Worm (Caenorhabditis elegans) whole organism, L2 larva: ENCODE data around the gene gln-1.
A peak's percentile ranks its signal among the peaks of the same experiment; 100 is the strongest.

Experiments used
- C34F6.9 ChIP-seq: fragments of 150-350 bp; optimal IDR thresholded peaks from 2 replicates; lab custom pipeline; 2014; ENCODE audit warnings: missing biosample characterization, missing genetic modification characterization
- F13H6.1 ChIP-seq: sonication (generic microtip); optimal IDR thresholded peaks from 2 replicates; lab custom pipeline; 2016; ENCODE audit warnings: missing genetic modification characterization, missing compliant biosample characterization
- R02D3.7 ChIP-seq: fragments of 150-350 bp; optimal IDR thresholded peaks from 2 replicates; lab custom pipeline; 2014; ENCODE audit warnings: missing biosample characterization, missing genetic modification characterization
- Y55F3AM.14 ChIP-seq: fragments of 200-800 bp; sonication (Bioruptor generic); optimal IDR thresholded peaks from 2 replicates; lab custom pipeline; 2018; ENCODE audit warnings: mild to moderate bottlenecking, missing genetic modification characterization, missing compliant biosample characterization
- ZK546.5 ChIP-seq: sonication (generic microtip); optimal IDR thresholded peaks from 2 replicates; lab custom pipeline; 2017; ENCODE audit warnings: missing biosample characterization, missing genetic modification characterization
- alr-1 ChIP-seq: fragments of 150-350 bp; optimal IDR thresholded peaks from 2 replicates; lab custom pipeline; 2014; ENCODE audit warnings: missing biosample characterization, missing genetic modification characterization
- aly-2 ChIP-seq: fragments of 150-350 bp; optimal IDR thresholded peaks from 2 replicates; lab custom pipeline; 2014; ENCODE audit warnings: missing biosample characterization, missing genetic modification characterization
- ama-1 ChIP-seq: fragments of 150-350 bp; optimal IDR thresholded peaks from 2 replicates; lab custom pipeline; 2018; ENCODE audit warnings: inconsistent platforms
- blmp-1 ChIP-seq: sonication (generic microtip); optimal IDR thresholded peaks from 2 replicates; lab custom pipeline; 2017; ENCODE audit warnings: missing genetic modification characterization, mild to moderate bottlenecking, missing compliant biosample characterization, antibody characterized with exemption, moderate library complexity; ENCODE audit not compliant: insufficient read depth
- ceh-16 ChIP-seq: fragments of 150-350 bp; optimal IDR thresholded peaks from 2 replicates; lab custom pipeline; 2014; ENCODE audit warnings: missing biosample characterization, missing genetic modification characterization
- crh-2 ChIP-seq: sonication (generic microtip); optimal IDR thresholded peaks from 2 replicates; lab custom pipeline; 2017; ENCODE audit warnings: missing biosample characterization, missing genetic modification characterization
- dmd-4 ChIP-seq: sonication (generic microtip); optimal IDR thresholded peaks from 2 replicates; lab custom pipeline; 2017; ENCODE audit warnings: missing biosample characterization, missing genetic modification characterization
- egl-27 ChIP-seq: sonication (generic microtip); optimal IDR thresholded peaks from 3 replicates; lab custom pipeline; 2017; ENCODE audit warnings: missing biosample characterization, missing genetic modification reagents, missing genetic modification characterization
- elt-1 ChIP-seq: fragments of 150-350 bp; optimal IDR thresholded peaks from 2 replicates; lab custom pipeline; 2014; ENCODE audit warnings: missing biosample characterization, missing genetic modification characterization
- elt-3 ChIP-seq: sonication (generic microtip); optimal IDR thresholded peaks from 2 replicates; lab custom pipeline; 2017; ENCODE audit warnings: missing biosample characterization, missing genetic modification characterization
- fos-1 ChIP-seq: fragments of 150-350 bp; optimal IDR thresholded peaks from 2 replicates; lab custom pipeline; 2014; ENCODE audit warnings: missing biosample characterization, missing genetic modification characterization
- gmeb-1 ChIP-seq: fragments of 150-350 bp; optimal IDR thresholded peaks from 2 replicates; lab custom pipeline; 2014; ENCODE audit warnings: missing biosample characterization, missing genetic modification characterization
- lin-11 ChIP-seq: fragments of 150-350 bp; sonication (generic microtip); optimal IDR thresholded peaks from 2 replicates; lab custom pipeline; 2014; ENCODE audit warnings: missing biosample characterization, missing genetic modification characterization, inconsistent platforms, mixed read lengths
- lin-13 ChIP-seq: fragments of 150-350 bp; optimal IDR thresholded peaks from 2 replicates; lab custom pipeline; 2014; ENCODE audit warnings: missing biosample characterization, missing genetic modification reagents, missing genetic modification characterization
- lin-39 ChIP-seq: fragments of 150-350 bp; optimal IDR thresholded peaks from 2 replicates; lab custom pipeline; 2014; ENCODE audit warnings: missing biosample characterization, missing genetic modification reagents, missing genetic modification characterization
- lsy-2 ChIP-seq, 2 experiments: fragments of 150-350 bp in 1 of 2; sonication (generic microtip) in 1 of 2; optimal IDR thresholded peaks; 2 replicates each; lab custom pipeline; 2014 to 2017; ENCODE audit warnings: missing biosample characterization in 2 of 2, missing genetic modification characterization in 2 of 2
- mab-5 ChIP-seq: fragments of 150-350 bp; optimal IDR thresholded peaks from 2 replicates; lab custom pipeline; 2014; ENCODE audit warnings: missing biosample characterization, missing genetic modification characterization
- mbf-1 ChIP-seq: sonication (generic microtip); optimal IDR thresholded peaks from 2 replicates; lab custom pipeline; 2017; ENCODE audit warnings: missing biosample characterization, missing genetic modification characterization
- mdl-1 ChIP-seq, 2 experiments: fragments of 150-350 bp in 1 of 2; sonication (generic microtip) in 1 of 2; optimal IDR thresholded peaks; 2 replicates each; lab custom pipeline; 2017; ENCODE audit warnings: missing biosample characterization in 2 of 2, missing genetic modification characterization in 2 of 2
- nhr-10 ChIP-seq: sonication (generic microtip); optimal IDR thresholded peaks from 2 replicates; lab custom pipeline; 2017; ENCODE audit warnings: missing biosample characterization, missing genetic modification characterization
- nhr-11 ChIP-seq: fragments of 150-350 bp; optimal IDR thresholded peaks from 2 replicates; lab custom pipeline; 2014; ENCODE audit warnings: missing biosample characterization, missing genetic modification characterization
- nhr-12 ChIP-seq: fragments of 150-350 bp; optimal IDR thresholded peaks from 2 replicates; lab custom pipeline; 2014; ENCODE audit warnings: missing biosample characterization, missing genetic modification characterization
- nhr-129 ChIP-seq: fragments of 150-350 bp; optimal IDR thresholded peaks from 2 replicates; lab custom pipeline; 2014; ENCODE audit warnings: missing biosample characterization, missing genetic modification characterization
- nhr-21 ChIP-seq: fragments of 150-350 bp; optimal IDR thresholded peaks from 2 replicates; lab custom pipeline; 2014; ENCODE audit warnings: missing biosample characterization, missing genetic modification characterization
- nhr-23 ChIP-seq: fragments of 150-350 bp; optimal IDR thresholded peaks from 2 replicates; lab custom pipeline; 2014; ENCODE audit warnings: missing biosample characterization, missing genetic modification reagents, missing genetic modification characterization
- nhr-237 ChIP-seq: fragments of 150-350 bp; optimal IDR thresholded peaks from 2 replicates; lab custom pipeline; 2014; ENCODE audit warnings: missing biosample characterization, missing genetic modification characterization
- nhr-25 ChIP-seq: fragments of 150-350 bp; sonication (generic microtip); optimal IDR thresholded peaks from 3 replicates; lab custom pipeline; 2014; ENCODE audit warnings: missing biosample characterization, missing genetic modification characterization
- nhr-6 ChIP-seq: fragments of 150-350 bp; optimal IDR thresholded peaks from 2 replicates; lab custom pipeline; 2014; ENCODE audit warnings: missing biosample characterization, missing genetic modification characterization
- nhr-77 ChIP-seq: fragments of 150-350 bp; optimal IDR thresholded peaks from 2 replicates; lab custom pipeline; 2014; ENCODE audit warnings: missing biosample characterization, missing genetic modification characterization
- peb-1 ChIP-seq: fragments of 150-350 bp; optimal IDR thresholded peaks from 2 replicates; lab custom pipeline; 2014; ENCODE audit warnings: missing biosample characterization, missing genetic modification characterization
- skn-1 ChIP-seq: sonication (generic microtip); optimal IDR thresholded peaks from 2 replicates; lab custom pipeline; 2017; ENCODE audit warnings: missing biosample characterization, missing genetic modification characterization
- sma-3 ChIP-seq: sonication (generic microtip); optimal IDR thresholded peaks from 2 replicates; lab custom pipeline; 2016; ENCODE audit warnings: missing genetic modification reagents, missing genetic modification characterization, missing compliant biosample characterization
- sma-9 ChIP-seq, 2 experiments: fragments of 150-350 bp in 1 of 2; sonication (generic microtip) in 1 of 2; optimal IDR thresholded peaks; 2 replicates each; lab custom pipeline; 2014 to 2016; ENCODE audit warnings: missing genetic modification characterization in 2 of 2, mild to moderate bottlenecking in 1 of 2, missing biosample characterization in 1 of 2, missing compliant biosample characterization in 1 of 2, missing genetic modification reagents in 1 of 2, moderate library complexity in 1 of 2
- snpc-4 ChIP-seq: fragments of 150-350 bp; optimal IDR thresholded peaks from 2 replicates; lab custom pipeline; 2014; ENCODE audit warnings: missing biosample characterization, missing genetic modification characterization
- unc-39 ChIP-seq: fragments of 150-350 bp; optimal IDR thresholded peaks from 2 replicates; lab custom pipeline; 2014; ENCODE audit warnings: missing biosample characterization, missing genetic modification characterization
- unc-55 ChIP-seq: fragments of 150-350 bp; sonication (generic microtip); optimal IDR thresholded peaks from 3 replicates; lab custom pipeline; 2014; ENCODE audit warnings: missing biosample characterization, missing genetic modification reagents, missing genetic modification characterization
- unc-62 ChIP-seq: fragments of 150-350 bp; optimal IDR thresholded peaks from 2 replicates; lab custom pipeline; 2014; ENCODE audit warnings: missing biosample characterization, missing genetic modification reagents, missing genetic modification characterization
- zag-1 ChIP-seq: fragments of 150-350 bp; optimal IDR thresholded peaks from 2 replicates; lab custom pipeline; 2014; ENCODE audit warnings: missing biosample characterization, missing genetic modification characterization
- ztf-1 ChIP-seq: fragments of 200-800 bp; sonication (Bioruptor generic); conservative IDR thresholded peaks from 2 replicates; pipeline ENCODE4 v1.3.6; 2022; ENCODE audit warnings: missing genetic modification characterization, missing compliant biosample characterization
- ztf-4 ChIP-seq: fragments of 150-350 bp; optimal IDR thresholded peaks from 2 replicates; lab custom pipeline; 2014; ENCODE audit warnings: missing biosample characterization, missing genetic modification characterization

gln-1 gene

ce11 chrX:6088718-6089117 lies 30.7 kb downstream of the gln-1 start:
- TF ChIP-seq lin-11 (tag; lab: Kevin White, UChicago) (no peak), nhr-6 (tag; lab: Kevin White, UChicago) (no peak), R02D3.7 (no peak), unc-55 (GFP tag; lab: Kevin White, UChicago) (no peak), F13H6.1 (tag; lab: Kevin White, UChicago) (no peak), lin-39 (no peak), C34F6.9 (no peak), snpc-4 (no peak), peb-1 (tag; lab: Kevin White, UChicago) (no peak), blmp-1 (tag; lab: Kevin White, UChicago) (no peak), skn-1 (tag; lab: Kevin White, UChicago) (no peak), zag-1 (tag; lab: Kevin White, UChicago) (no peak), lin-13 (GFP tag; lab: Kevin White, UChicago) (peak; percentile 25), unc-39 (tag; lab: Kevin White, UChicago) (no peak), elt-3 (tag; lab: Kevin White, UChicago) (no peak), ztf-4 (tag; lab: Kevin White, UChicago) (no peak), ztf-1 (GFP tag; lab: Robert Waterston, UW) (no peak), dmd-4 (no peak), sma-9 (GFP tag; optimal IDR thresholded peaks at IDR 0.05; lab: Kevin White, UChicago) (no peak), sma-9 (tag; optimal IDR thresholded peaks at IDR 0.05; lab: Kevin White, UChicago) (no peak), nhr-21 (peak; percentile 44), elt-1 (tag; lab: Kevin White, UChicago) (no peak), mab-5 (tag; lab: Kevin White, UChicago) (no peak), crh-2 (tag; lab: Kevin White, UChicago) (peak; percentile 3), nhr-11 (tag; lab: Kevin White, UChicago) (peak; percentile 75), nhr-12 (tag; lab: Kevin White, UChicago) (no peak), nhr-10 (tag; lab: Kevin White, UChicago) (no peak), gmeb-1 (tag; lab: Kevin White, UChicago) (no peak), nhr-129 (tag; lab: Kevin White, UChicago) (no peak), egl-27 (tag; lab: Kevin White, UChicago) (no peak), fos-1 (peak; percentile 13), sma-3 (peak; percentile 45), ZK546.5 (no peak)

ce11 chrX:6090779-6091178 lies 32.7 kb downstream of the gln-1 start:
- TF ChIP-seq nhr-237 (tag; lab: Kevin White, UChicago) (no peak), lsy-2 (tag; optimal IDR thresholded peaks at IDR 0.05; lab: Kevin White, UChicago) (no peak), mdl-1 (tag; optimal IDR thresholded peaks at IDR 0.05; lab: Kevin White, UChicago) (no peak), nhr-77 (tag; lab: Kevin White, UChicago) (no peak), dmd-4 (no peak), mbf-1 (tag; lab: Kevin White, UChicago) (no peak), lin-11 (tag; lab: Kevin White, UChicago) (no peak)
- TF ChIP-seq, all 48 proteins: peak for 0

- TF ChIP-seq Y55F3AM.14 (peak; percentile 88), elt-1 (tag; lab: Kevin White, UChicago) (peak; percentile 50), C34F6.9 (peak; percentile 94), zag-1 (tag; lab: Kevin White, UChicago) (peak; percentile 80), unc-62 (peak; percentile 47), nhr-23 (tag; lab: Kevin White, UChicago) (peak; percentile 40), snpc-4 (peak; percentile 69), skn-1 (tag; lab: Kevin White, UChicago) (no peak), unc-39 (tag; lab: Kevin White, UChicago) (peak; percentile 53), R02D3.7 (peak; percentile 26), ztf-4 (tag; lab: Kevin White, UChicago) (peak; percentile 86), nhr-21 (peak; percentile 96), blmp-1 (tag; lab: Kevin White, UChicago) (peak; percentile 74), nhr-129 (tag; lab: Kevin White, UChicago) (peak; percentile 98), ZK546.5 (peak; percentile 24), peb-1 (tag; lab: Kevin White, UChicago) (no peak), unc-55 (GFP tag; lab: Kevin White, UChicago) (peak; percentile 98), alr-1 (no peak), lin-11 (tag; lab: Kevin White, UChicago) (peak; percentile 96), lin-39 (no peak), lin-13 (GFP tag; lab: Kevin White, UChicago) (peak; percentile 93), nhr-12 (tag; lab: Kevin White, UChicago) (peak; percentile 9), aly-2 (tag; lab: Kevin White, UChicago) (no peak), F13H6.1 (tag; lab: Kevin White, UChicago) (peak; percentile 96), ama-1 (lab: Kevin White, UChicago) (no peak), nhr-77 (tag; lab: Kevin White, UChicago) (peak; percentile 77), dmd-4 (no peak), egl-27 (tag; lab: Kevin White, UChicago) (peak; percentile 88), nhr-25 (peak; percentile 92), nhr-10 (tag; lab: Kevin White, UChicago) (peak; percentile 64), gmeb-1 (tag; lab: Kevin White, UChicago) (peak; percentile 86), mbf-1 (tag; lab: Kevin White, UChicago) (no peak), crh-2 (tag; lab: Kevin White, UChicago) (peak; percentile 100), lsy-2 (tag; optimal IDR thresholded peaks at IDR 0.05; lab: Kevin White, UChicago) (peak; percentile 92 to 96), ceh-16 (tag; lab: Kevin White, UChicago) (peak; percentile 97), fos-1 (peak; percentile 96), nhr-237 (tag; lab: Kevin White, UChicago) (peak; percentile 73), nhr-11 (tag; lab: Kevin White, UChicago) (no peak)
Measured at ce11 chrX:6091967-6092366, 33.9 kb downstream of the gln-1 start, which contains the start of gene hsp-3. hsp-3 (minus strand) TSS chrX:6092124.
